Fruit fly (Drosophila melanogaster): ENCODE measurements around the gene CG11755.

- TF ChIP-seq CG13204 (GFP tag; optimal IDR thresholded peaks at IDR 0.05) (no peak), CG4496 (GFP tag; IDR thresholded peaks at IDR 0.05) (no peak), D1 (tag; optimal IDR thresholded peaks at IDR 0.05) (no peak), EcR (GFP tag; optimal IDR thresholded peaks at IDR 0.05) (no peak), Pif1A (GFP tag; optimal IDR thresholded peaks at IDR 0.05) (no peak)
These were observed 2.9 kb upstream of the CG11755 start, which contains the start of gene mRpL19 for dm6 chr3R:8673803-8674234.

All from whole organism, pupa.